Worm (Caenorhabditis elegans) whole organism, young adult: Measurements from ENCODE around the gene C18D11.9.

Experiments used
- C06A6.2 ChIP-seq: fragments of 200-800 bp; sonication (Bioruptor generic); conservative IDR thresholded peaks from 2 replicates; pipeline ENCODE4 v1.3.6; 2022; ENCODE audit warnings: missing genetic modification characterization, missing compliant biosample characterization
- F49E8.2 ChIP-seq: sonication (generic microtip); optimal IDR thresholded peaks from 3 replicates; lab custom pipeline; 2017; ENCODE audit warnings: missing genetic modification characterization, mild to moderate bottlenecking, missing compliant biosample characterization, antibody characterized with exemption, moderate library complexity; ENCODE audit not compliant: insufficient read depth
- ama-1 ChIP-seq, 3 experiments: fragments of 150-350 bp in 1 of 3; sonication (generic microtip) in 2 of 3; optimal IDR thresholded peaks; 2 replicates each; lab custom pipeline; 2014 to 2018; ENCODE audit warnings: missing biosample characterization in 2 of 3, missing genetic modification characterization in 2 of 3, missing genetic modification reagents in 2 of 3
- cebp-1 ChIP-seq, 2 experiments: fragments of 200-800 bp in 1 of 2; sonication (Bioruptor generic) in 1 of 2; sonication (generic microtip) in 1 of 2; IDR thresholded peaks in 1 of 2; optimal IDR thresholded peaks in 1 of 2; 2 replicates each; pipeline versions ENCODE4 v1.3.6 to Lab custom; 2017 to 2022; ENCODE audit warnings: missing compliant biosample characterization in 2 of 2, missing genetic modification characterization in 2 of 2, mild to moderate bottlenecking in 1 of 2, missing genetic modification reagents in 1 of 2, moderate library complexity in 1 of 2
- ceh-91 ChIP-seq: fragments of 200-800 bp; sonication (Bioruptor generic); IDR thresholded peaks from 2 replicates; pipeline ENCODE4 v1.3.6; 2022; ENCODE audit warnings: missing genetic modification reagents, missing genetic modification characterization, missing compliant biosample characterization
- dpl-1 ChIP-seq: fragments of 150-350 bp; optimal IDR thresholded peaks from 2 replicates; lab custom pipeline; 2014; ENCODE audit warnings: missing biosample characterization, missing genetic modification reagents, missing genetic modification characterization
- efl-1 ChIP-seq: fragments of 150-350 bp; optimal IDR thresholded peaks from 2 replicates; lab custom pipeline; 2014; ENCODE audit warnings: missing biosample characterization, missing genetic modification reagents, missing genetic modification characterization
- egrh-3 ChIP-seq: fragments of 200-800 bp; sonication (Bioruptor generic); IDR thresholded peaks from 2 replicates; pipeline ENCODE4 v1.3.6; 2022; ENCODE audit warnings: missing genetic modification reagents, missing genetic modification characterization, missing compliant biosample characterization
- gei-17 ChIP-seq: fragments of 200-800 bp; sonication (Bioruptor generic); optimal IDR thresholded peaks from 2 replicates; lab custom pipeline; 2018; ENCODE audit warnings: mild to moderate bottlenecking, missing genetic modification characterization, missing compliant biosample characterization
- hlh-12 ChIP-seq: sonication (generic microtip); optimal IDR thresholded peaks from 2 replicates; lab custom pipeline; 2016; ENCODE audit warnings: missing genetic modification characterization, missing compliant biosample characterization
- nfya-1 ChIP-seq: sonication (generic microtip); optimal IDR thresholded peaks from 2 replicates; lab custom pipeline; 2017; ENCODE audit warnings: antibody characterized with exemption, missing compliant biosample characterization, missing genetic modification characterization, borderline replicate concordance; ENCODE audit not compliant: insufficient read depth
- nfya-2 ChIP-seq: fragments of 200-800 bp; sonication (Bioruptor generic); IDR thresholded peaks from 2 replicates; pipeline ENCODE4 v1.3.6; 2022; ENCODE audit warnings: missing genetic modification reagents, missing genetic modification characterization, missing compliant biosample characterization
- nhr-80 ChIP-seq: sonication (generic microtip); optimal IDR thresholded peaks from 2 replicates; lab custom pipeline; 2016; ENCODE audit warnings: missing genetic modification characterization, missing compliant biosample characterization

DNA sequence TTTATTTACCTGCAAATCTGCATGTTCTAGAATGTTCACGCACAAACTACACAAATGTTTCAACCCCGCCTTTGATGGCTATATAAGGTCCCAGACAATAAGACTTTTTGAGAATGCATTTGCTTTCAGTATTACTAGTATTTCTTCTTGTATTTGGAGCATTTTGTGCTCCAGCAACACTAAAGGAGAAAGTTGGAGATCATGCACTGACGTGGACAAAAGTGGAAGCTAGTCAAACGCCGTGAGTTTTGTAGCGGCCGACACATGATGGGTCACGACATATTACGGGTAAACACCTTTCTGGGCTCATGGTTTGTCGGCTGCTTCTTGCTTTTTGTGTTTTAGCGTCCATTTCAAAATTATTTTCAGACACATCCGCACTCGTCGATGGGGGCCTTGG is 1.5 kb downstream of the C18D11.9 start, which contains the start of gene C18D11.6:
- TF ChIP-seq ceh-91 (GFP tag; lab: Robert Waterston, UW) (no peak), gei-17 (no peak), nfya-1 (tag; lab: Kevin White, UChicago) (no peak), hlh-12 (no peak), cebp-1 (GFP tag; IDR thresholded peaks at IDR 0.05; lab: Robert Waterston, UW) (no peak), cebp-1 (tag; optimal IDR thresholded peaks at IDR 0.05; lab: Kevin White, UChicago) (no peak), F49E8.2 (tag; lab: Kevin White, UChicago) (no peak), ama-1 (optimal IDR thresholded peaks at IDR 0.05; lab: Kevin White, UChicago) (no peak), ama-1 (GFP tag; optimal IDR thresholded peaks at IDR 0.05; lab: Kevin White, UChicago) (no peak), dpl-1 (no peak), nfya-2 (no peak), egrh-3 (GFP tag; lab: Robert Waterston, UW) (no peak), C06A6.2 (GFP tag; lab: Robert Waterston, UW) (no peak), nhr-80 (tag; lab: Kevin White, UChicago) (no peak), efl-1 (GFP tag; lab: Kevin White, UChicago) (no peak)
